Worm (Caenorhabditis elegans): ENCODE measurements around the gene B0250.8.

The B0250.8 gene

DNA sequence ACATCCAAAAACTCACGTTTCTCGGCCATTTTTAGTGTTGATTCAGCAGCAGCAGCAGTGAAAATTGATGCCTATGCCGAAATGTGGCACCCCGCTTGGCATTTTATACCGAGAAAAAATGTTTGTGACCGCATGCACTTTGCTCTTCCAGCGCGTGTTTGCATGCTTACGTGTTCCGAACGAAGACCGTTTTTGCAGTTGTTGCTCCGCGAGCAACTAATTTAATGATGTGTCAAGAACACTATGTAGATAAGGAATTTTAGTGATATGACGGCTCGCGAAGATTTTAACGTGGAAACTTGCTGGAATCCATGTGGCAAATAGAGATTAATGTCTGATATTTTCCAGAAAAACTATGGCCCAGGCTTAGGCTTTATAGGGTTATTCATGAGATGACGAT, 28.7 kb upstream of the B0250.8 start, which contains the start of gene dct-16:
TSS of gene dct-16 (minus strand) at position 78 of the 400 bp plus-strand sequence.
- TF ChIP-seq ZK185.1 (tag; optimal IDR thresholded peaks at IDR 0.05; ENCODE audit: poor library complexity, severe bottlenecking) (no peak), B0019.2 (GFP tag; conservative IDR thresholded peaks at IDR 0.05) (no peak), atf-7 (tag; optimal IDR thresholded peaks at IDR 0.05) (peak; percentile 37), tbp1 (GFP tag; optimal IDR thresholded peaks at IDR 0.05) (peak; percentile 41), attf-3 (GFP tag; conservative IDR thresholded peaks at IDR 0.05) (no peak), lir-1 (GFP tag; conservative IDR thresholded peaks at IDR 0.05) (no peak), nhr-90 (tag; optimal IDR thresholded peaks at IDR 0.05) (peak; percentile 44), egl-44 (GFP tag; IDR thresholded peaks at IDR 0.05) (0 out of 2 replicates have a peak, but pooled peaks have one; percentile 47), ztf-6 (GFP tag; IDR thresholded peaks at IDR 0.05) (no peak), nfyb-1 (GFP tag; IDR thresholded peaks at IDR 0.05) (peak; percentile 69; the same call in 1 of the 2 replicates), nhr-80 (tag; optimal IDR thresholded peaks at IDR 0.05) (peak; percentile 96), ekl-4 (GFP tag; IDR thresholded peaks at IDR 0.05) (0 out of 2 replicates have a peak, but pooled peaks have one; percentile 36), let-526 (GFP tag; IDR thresholded peaks at IDR 0.05) (no peak), mcd-1 (GFP tag; IDR thresholded peaks at IDR 0.05) (0 out of 2 replicates have a peak, but pooled peaks have one; percentile 19), ztf-22 (GFP tag; optimal IDR thresholded peaks at IDR 0.05) (peak; percentile 26), let-607 (tag; optimal IDR thresholded peaks at IDR 0.05) (peak; percentile 95 to 97)

DNA sequence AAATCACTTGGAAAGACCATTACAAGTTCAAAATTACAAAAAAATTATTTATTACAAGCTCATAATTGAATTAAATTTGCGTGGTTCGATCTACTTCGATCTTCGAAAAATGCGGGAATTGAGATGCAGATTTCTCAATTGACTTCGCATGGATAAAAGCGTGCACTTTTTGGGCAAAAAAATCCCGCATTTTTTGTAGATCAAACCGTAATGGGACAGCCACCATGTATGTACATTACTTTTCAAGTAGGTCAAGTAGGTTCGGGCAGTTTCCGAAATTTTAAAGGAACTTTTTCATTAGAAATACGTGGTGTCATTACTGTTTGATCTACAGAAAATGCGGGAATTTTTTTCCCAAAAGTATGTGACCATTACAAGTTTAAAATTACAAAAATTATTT, 27.3 kb upstream of the B0250.8 start:
- no peak for TF ChIP-seq C17E4.6 (GFP tag; IDR thresholded peaks at IDR 0.05)
- TF ChIP-seq fkh-3 (tag; optimal IDR thresholded peaks at IDR 0.05), result no peak
- no peak for TF ChIP-seq B0019.2 (GFP tag; conservative IDR thresholded peaks at IDR 0.05)
- 0 out of 2 replicates have a peak, but pooled peaks have one; percentile 9 for TF ChIP-seq hmg-20 (GFP tag; IDR thresholded peaks at IDR 0.05)
- TF ChIP-seq xnd-1 (tag; optimal IDR thresholded peaks at IDR 0.05), result peak; percentile 47
- TF ChIP-seq snpc-4 (GFP tag; optimal IDR thresholded peaks at IDR 0.05), result no peak
- TF ChIP-seq snpc-4 (tag; optimal IDR thresholded peaks at IDR 0.05), result peak in 1 of 4 experiments; percentile 23
- TF ChIP-seq hlh-26 (GFP tag; conservative IDR thresholded peaks at IDR 0.05), result no peak
- peak; percentile 74 for TF ChIP-seq nhr-90 (tag; optimal IDR thresholded peaks at IDR 0.05)
- TF ChIP-seq D2030.7 (GFP tag; IDR thresholded peaks at IDR 0.05), result 0 out of 2 replicates have a peak, but pooled peaks have one; percentile 22
- TF ChIP-seq athp-1 (tag; optimal IDR thresholded peaks at IDR 0.05), result peak; percentile 21
- TF ChIP-seq B0035.1 (tag; optimal IDR thresholded peaks at IDR 0.05), result peak; percentile 30
- 0 out of 2 replicates have a peak, but pooled peaks have one; percentile 65 for TF ChIP-seq Y53G8AR.9 (GFP tag; conservative IDR thresholded peaks at IDR 0.05)
- peak; percentile 42; the same call in 1 of the 2 replicates for TF ChIP-seq cebp-2 (GFP tag; IDR thresholded peaks at IDR 0.05)
- TF ChIP-seq lin-35 (GFP tag; optimal IDR thresholded peaks at IDR 0.05), result no peak
- peak; percentile 56 for TF ChIP-seq ztf-22 (GFP tag; optimal IDR thresholded peaks at IDR 0.05)
- peak; percentile 40 for TF ChIP-seq dpff-1 (tag; optimal IDR thresholded peaks at IDR 0.05)
- no peak for TF ChIP-seq mcd-1 (GFP tag; IDR thresholded peaks at IDR 0.05)
- TF ChIP-seq tbp1 (GFP tag; optimal IDR thresholded peaks at IDR 0.05), result peak; percentile 45
- TF ChIP-seq F49E8.2 (tag; optimal IDR thresholded peaks at IDR 0.05; ENCODE audit: insufficient read depth), result no peak
- peak; percentile 4 for TF ChIP-seq zim-3 (tag; optimal IDR thresholded peaks at IDR 0.05)
- 0 out of 2 replicates have a peak, but pooled peaks have one; percentile 14 for TF ChIP-seq F33H1.4 (GFP tag; IDR thresholded peaks at IDR 0.05)
- no peak for TF ChIP-seq pha-4 (tag; optimal IDR thresholded peaks at IDR 0.05)
- TF ChIP-seq K12H6.12 (tag; optimal IDR thresholded peaks at IDR 0.05), result no peak
- peak; percentile 57 for TF ChIP-seq lin-54 (GFP tag; optimal IDR thresholded peaks at IDR 0.05)
- TF ChIP-seq Y56A3A.18 (GFP tag; IDR thresholded peaks at IDR 0.05), result peak; percentile 66
- TF ChIP-seq lin-26 (GFP tag; IDR thresholded peaks at IDR 0.05), result no peak
- TF ChIP-seq rec-8 (tag; optimal IDR thresholded peaks at IDR 0.05), result no peak
- TF ChIP-seq K11D2.4 (GFP tag; IDR thresholded peaks at IDR 0.05), result no peak
- no peak for TF ChIP-seq ztf-18 (tag; optimal IDR thresholded peaks at IDR 0.05)
- TF ChIP-seq egl-44 (GFP tag; IDR thresholded peaks at IDR 0.05), result no peak; the same call in 1 of the 2 replicates
- TF ChIP-seq madf-8 (GFP tag; conservative IDR thresholded peaks at IDR 0.05), result peak; percentile 59
- TF ChIP-seq mel-28 (tag; optimal IDR thresholded peaks at IDR 0.05; ENCODE audit: borderline replicate concordance), result no peak
- no peak for TF ChIP-seq hrde-1 (tag; optimal IDR thresholded peaks at IDR 0.05; ENCODE audit: borderline replicate concordance)
- TF ChIP-seq ceh-91 (GFP tag; IDR thresholded peaks at IDR 0.05), result peak; percentile 42; the same call in 1 of the 2 replicates
